Fruit fly (Drosophila melanogaster) whole organism, prepupa: ENCODE measurements around the gene CG45218.

ENCODE experiments used
- CG10631 ChIP-seq: fragments of 200-800 bp; sonication (Bioruptor generic); optimal IDR thresholded peaks from 2 replicates; lab custom pipeline; 2016; ENCODE audit warnings: missing biosample characterization, missing genetic modification characterization
- CG11294 ChIP-seq: fragments of 200-800 bp; sonication (Bioruptor generic); IDR thresholded peaks from 2 replicates; pipeline ENCODE4 v1.3.6; 2022; ENCODE audit warnings: missing biosample characterization, missing genetic modification characterization
- CG11762 ChIP-seq: fragments of 200-800 bp; sonication (Bioruptor generic); optimal IDR thresholded peaks from 3 replicates; lab custom pipeline; 2016; ENCODE audit warnings: missing biosample characterization, missing genetic modification characterization; ENCODE audit not compliant: insufficient read depth
- CG11902 ChIP-seq: fragments of 200-800 bp; sonication (Bioruptor generic); optimal IDR thresholded peaks from 3 replicates; lab custom pipeline; 2016; ENCODE audit warnings: missing biosample characterization, missing genetic modification characterization
- CG15336 ChIP-seq: fragments of 200-800 bp; sonication (Bioruptor generic); IDR thresholded peaks from 2 replicates; pipeline ENCODE4 v1.3.6; 2022; ENCODE audit warnings: missing biosample characterization, missing genetic modification characterization
- CG1621 ChIP-seq: fragments of 200-800 bp; sonication (Bioruptor generic); optimal IDR thresholded peaks from 3 replicates; lab custom pipeline; 2018; ENCODE audit warnings: missing biosample characterization, mild to moderate bottlenecking, missing genetic modification characterization
- CG16779 ChIP-seq: fragments of 200-800 bp; sonication (Bioruptor generic); optimal IDR thresholded peaks from 3 replicates; lab custom pipeline; 2017; ENCODE audit warnings: missing biosample characterization, mild to moderate bottlenecking, missing genetic modification characterization
- CG3032 ChIP-seq: fragments of 200-800 bp; optimal IDR thresholded peaks from 2 replicates; lab custom pipeline; 2019; ENCODE audit warnings: missing biosample characterization, mild to moderate bottlenecking, missing genetic modification characterization, moderate library complexity
- CG31627 ChIP-seq: fragments of 200-800 bp; sonication (Bioruptor generic); optimal IDR thresholded peaks from 3 replicates; lab custom pipeline; 2016; ENCODE audit warnings: missing biosample characterization, missing genetic modification characterization
- CG32006 ChIP-seq: fragments of 200-800 bp; sonication (Bioruptor generic); optimal IDR thresholded peaks from 3 replicates; lab custom pipeline; 2017; ENCODE audit warnings: missing biosample characterization, mild to moderate bottlenecking, missing genetic modification characterization
- CG34406 ChIP-seq: fragments of 200-800 bp; sonication (Bioruptor generic); optimal IDR thresholded peaks from 3 replicates; lab custom pipeline; 2016; ENCODE audit warnings: missing biosample characterization, missing genetic modification characterization
- CG3919 ChIP-seq: fragments of 200-800 bp; sonication (Bioruptor generic); optimal IDR thresholded peaks from 3 replicates; lab custom pipeline; 2016; ENCODE audit warnings: missing biosample characterization, missing genetic modification characterization
- CG4318 ChIP-seq: fragments of 200-800 bp; sonication (Bioruptor generic); optimal IDR thresholded peaks from 3 replicates; lab custom pipeline; 2017; ENCODE audit warnings: missing biosample characterization, mild to moderate bottlenecking, missing genetic modification characterization
- CG6276 ChIP-seq: fragments of 200-800 bp; sonication (Bioruptor generic); optimal IDR thresholded peaks from 2 replicates; lab custom pipeline; 2017; ENCODE audit warnings: missing biosample characterization, mild to moderate bottlenecking, missing genetic modification characterization
- CG6792 ChIP-seq: fragments of 200-800 bp; sonication (Bioruptor generic); optimal IDR thresholded peaks from 3 replicates; lab custom pipeline; 2016; ENCODE audit warnings: missing biosample characterization, missing genetic modification characterization
- CG6808 ChIP-seq: fragments of 200-800 bp; sonication (Bioruptor generic); optimal IDR thresholded peaks from 3 replicates; lab custom pipeline; 2017; ENCODE audit warnings: missing biosample characterization, missing genetic modification characterization, mild to moderate bottlenecking, moderate library complexity, missing genetic modification reagents
- CG7368 ChIP-seq: fragments of 200-800 bp; sonication (Bioruptor generic); optimal IDR thresholded peaks from 3 replicates; lab custom pipeline; 2016; ENCODE audit warnings: missing biosample characterization, missing genetic modification characterization
- CG8119 ChIP-seq: fragments of 200-800 bp; sonication (Bioruptor generic); IDR thresholded peaks from 3 replicates; pipeline ENCODE4 v1.3.6; 2022; ENCODE audit warnings: missing biosample characterization, missing genetic modification characterization
- CG8319 ChIP-seq: fragments of 200-800 bp; sonication (Bioruptor generic); optimal IDR thresholded peaks from 3 replicates; lab custom pipeline; 2016; ENCODE audit warnings: missing biosample characterization, missing genetic modification characterization
- CG8632 ChIP-seq: fragments of 200-800 bp; sonication (Bioruptor generic); optimal IDR thresholded peaks from 3 replicates; lab custom pipeline; 2016; ENCODE audit warnings: missing biosample characterization, missing genetic modification characterization
- CG9139 ChIP-seq: fragments of 200-800 bp; sonication (Bioruptor generic); optimal IDR thresholded peaks from 3 replicates; lab custom pipeline; 2017; ENCODE audit warnings: missing biosample characterization, mild to moderate bottlenecking, missing genetic modification characterization
- Eip75B ChIP-seq: fragments of 200-800 bp; sonication (Bioruptor generic); optimal IDR thresholded peaks from 3 replicates; lab custom pipeline; 2016; ENCODE audit warnings: missing biosample characterization, missing genetic modification characterization
- Eip78C ChIP-seq: fragments of 200-800 bp; sonication (Bioruptor generic); peaks from one replicate; lab custom pipeline; 2016; ENCODE audit warnings: missing biosample characterization, missing genetic modification characterization
- Eip93F ChIP-seq: fragments of 200-800 bp; sonication (Bioruptor generic); optimal IDR thresholded peaks from 2 replicates; lab custom pipeline; 2016; ENCODE audit warnings: missing biosample characterization, mild to moderate bottlenecking, missing genetic modification characterization
- Ets21C ChIP-seq: fragments of 200-800 bp; sonication (Bioruptor generic); optimal IDR thresholded peaks from 3 replicates; lab custom pipeline; 2016; ENCODE audit warnings: missing biosample characterization, missing genetic modification characterization
- Ets96B ChIP-seq: fragments of 200-800 bp; optimal IDR thresholded peaks from 2 replicates; lab custom pipeline; 2019; ENCODE audit warnings: missing biosample characterization, mild to moderate bottlenecking, missing genetic modification characterization, moderate library complexity
- Hr38 ChIP-seq: sonication (Bioruptor generic); optimal IDR thresholded peaks from 2 replicates; lab custom pipeline; 2016; ENCODE audit warnings: missing biosample characterization, missing genetic modification characterization
- Hr39 ChIP-seq: fragments of 200-800 bp; sonication (Bioruptor generic); optimal IDR thresholded peaks from 2 replicates; lab custom pipeline; 2016; ENCODE audit warnings: missing biosample characterization, missing genetic modification characterization
- Smox ChIP-seq: fragments of 200-800 bp; sonication (Bioruptor generic); optimal IDR thresholded peaks from 3 replicates; lab custom pipeline; 2016; ENCODE audit warnings: missing biosample characterization, missing genetic modification characterization
- Sox102F ChIP-seq: fragments of 200-800 bp; sonication (Bioruptor generic); optimal IDR thresholded peaks from 2 replicates; lab custom pipeline; 2016; ENCODE audit warnings: missing biosample characterization, mild to moderate bottlenecking, missing genetic modification characterization
- Sox14 ChIP-seq: fragments of 200-800 bp; sonication (Bioruptor generic); optimal IDR thresholded peaks from 3 replicates; lab custom pipeline; 2016; ENCODE audit warnings: missing biosample characterization, missing genetic modification characterization
- Sox15 ChIP-seq: fragments of 200-800 bp; sonication (Bioruptor generic); optimal IDR thresholded peaks from 3 replicates; lab custom pipeline; 2016; ENCODE audit warnings: missing biosample characterization, missing genetic modification characterization
- cyc ChIP-seq: fragments of 200-800 bp; sonication (Bioruptor generic); optimal IDR thresholded peaks from 3 replicates; lab custom pipeline; 2016; ENCODE audit warnings: missing biosample characterization, missing genetic modification characterization
- dsx ChIP-seq: fragments of 200-800 bp; optimal IDR thresholded peaks from 3 replicates; lab custom pipeline; 2019; ENCODE audit warnings: missing biosample characterization, mild to moderate bottlenecking, missing genetic modification characterization, moderate library complexity; ENCODE audit not compliant: poor library complexity, severe bottlenecking
- eg ChIP-seq: fragments of 200-800 bp; sonication (Bioruptor generic); IDR thresholded peaks from 3 replicates; pipeline ENCODE4 v1.3.6; 2022; ENCODE audit warnings: missing biosample characterization, missing genetic modification characterization
- fd59A ChIP-seq: fragments of 200-800 bp; sonication (Bioruptor generic); optimal IDR thresholded peaks from 2 replicates; lab custom pipeline; 2017; ENCODE audit warnings: missing biosample characterization, mild to moderate bottlenecking, missing genetic modification characterization, missing genetic modification reagents
- fkh ChIP-seq: fragments of 200-800 bp; sonication (Bioruptor generic); optimal IDR thresholded peaks from 3 replicates; lab custom pipeline; 2017; ENCODE audit warnings: missing biosample characterization, mild to moderate bottlenecking, missing genetic modification characterization, moderate library complexity
- lz ChIP-seq: fragments of 200-800 bp; sonication (Bioruptor generic); optimal IDR thresholded peaks from 3 replicates; lab custom pipeline; 2016; ENCODE audit warnings: missing biosample characterization, missing genetic modification characterization
- salr ChIP-seq, 2 experiments: fragments of 200-800 bp; sonication (Bioruptor generic); optimal IDR thresholded peaks; 3 replicates each; lab custom pipeline; 2016 to 2018; ENCODE audit warnings: missing biosample characterization in 2 of 2, missing genetic modification characterization in 2 of 2, mild to moderate bottlenecking in 1 of 2
- ss ChIP-seq, 2 experiments: fragments of 200-800 bp; sonication (Bioruptor generic); optimal IDR thresholded peaks; 2 replicates in 1 of 2; 3 replicates in 1 of 2; lab custom pipeline; 2017 to 2018; ENCODE audit warnings: mild to moderate bottlenecking in 2 of 2, missing biosample characterization in 2 of 2, missing genetic modification characterization in 2 of 2, moderate library complexity in 1 of 2
- svp ChIP-seq: fragments of 200-800 bp; sonication (Bioruptor generic); peaks from one replicate; lab custom pipeline; 2016; ENCODE audit warnings: missing biosample characterization, missing genetic modification characterization
- topi ChIP-seq: fragments of 200-800 bp; sonication (Bioruptor generic); optimal IDR thresholded peaks from 3 replicates; lab custom pipeline; 2016; ENCODE audit warnings: missing biosample characterization, missing genetic modification characterization
- vri ChIP-seq: fragments of 200-800 bp; sonication (Bioruptor generic); optimal IDR thresholded peaks from 3 replicates; lab custom pipeline; 2016; ENCODE audit warnings: missing biosample characterization, mild to moderate bottlenecking, missing genetic modification characterization

Gene CG45218

DNA sequence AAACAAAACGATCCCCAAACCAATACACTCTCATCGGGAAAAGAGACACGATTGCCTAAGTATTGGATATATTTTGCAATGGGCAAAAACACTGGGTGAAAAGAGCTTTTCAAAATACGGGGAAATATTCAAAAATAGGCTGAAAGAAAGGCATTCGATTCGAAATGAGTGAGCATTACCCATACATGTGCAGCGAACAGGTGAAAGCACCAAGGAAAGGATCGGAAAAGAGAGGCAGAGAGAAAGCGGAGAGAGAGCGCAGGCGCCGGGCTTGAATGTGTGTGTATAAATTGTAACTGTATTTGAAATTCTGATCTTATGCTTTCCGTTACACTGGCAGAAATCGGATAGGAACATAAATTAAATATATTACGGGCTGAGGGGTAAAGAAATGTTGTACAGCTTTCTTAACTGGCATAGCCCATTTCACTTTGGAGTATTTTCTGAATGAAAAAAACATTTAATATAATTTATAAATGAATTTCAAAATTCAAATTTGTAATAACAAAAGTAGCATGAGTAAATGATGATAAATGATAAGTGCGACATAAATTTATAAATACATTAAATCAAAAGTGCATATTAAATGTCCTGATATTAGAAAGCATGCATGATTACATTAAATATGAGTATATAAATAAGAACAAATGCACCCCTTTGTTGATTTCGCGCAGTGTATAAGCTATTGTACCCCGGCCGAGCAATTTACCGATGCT lies 9.8 kb downstream of the CG45218 start (continued):
- TF ChIP-seq CG8632 (GFP tag; lab: Kevin White, UChicago) (peak; percentile 66), CG3032 (tag; lab: Kevin White, UChicago) (peak; percentile 18), CG6792 (GFP tag; lab: Kevin White, UChicago) (peak; percentile 63), eg (GFP tag; lab: Robert Waterston, UW) (peak; percentile 33; the same call in 1 of the 3 replicates), Eip93F (peak; percentile 70), Ets96B (tag; lab: Kevin White, UChicago) (peak; percentile 9), CG16779 (tag; lab: Kevin White, UChicago) (no peak), CG8319 (peak; percentile 54), salr (GFP tag; optimal IDR thresholded peaks at IDR 0.05; lab: Kevin White, UChicago) (peak in 1 of 2 experiments; percentile 78), CG10631 (GFP tag; lab: Kevin White, UChicago) (peak; percentile 69), fkh (GFP tag; lab: Kevin White, UChicago) (peak; percentile 46), CG11902 (GFP tag; lab: Kevin White, UChicago) (peak; percentile 39), dsx (GFP tag; lab: Kevin White, UChicago) (peak; percentile 15), CG15336 (GFP tag; lab: Robert Waterston, UW) (peak; percentile 54; the same call in 1 of the 2 replicates), ss (GFP tag; optimal IDR thresholded peaks at IDR 0.05; lab: Kevin White, UChicago) (peak; percentile 4 to 33), Eip75B (GFP tag; lab: Kevin White, UChicago) (peak; percentile 58), CG32006 (peak; percentile 78), CG11294 (no peak), lz (peak; percentile 76), Ets21C (GFP tag; lab: Kevin White, UChicago) (peak; percentile 52), Sox102F (GFP tag; lab: Kevin White, UChicago) (peak; percentile 78), CG7368 (GFP tag; lab: Kevin White, UChicago) (peak; percentile 27), Hr38 (GFP tag; lab: Kevin White, UChicago) (no peak), Smox (GFP tag; lab: Kevin White, UChicago) (peak; percentile 73), CG9139 (GFP tag; lab: Kevin White, UChicago) (no peak), CG34406 (GFP tag; lab: Kevin White, UChicago) (peak; percentile 76), topi (peak; percentile 73), CG11762 (GFP tag; lab: Kevin White, UChicago) (peak; percentile 9), CG4318 (GFP tag; lab: Kevin White, UChicago) (peak; percentile 33), Sox15 (GFP tag; lab: Kevin White, UChicago) (peak; percentile 47), CG3919 (GFP tag; lab: Kevin White, UChicago) (peak; percentile 60), fd59A (GFP tag; lab: Kevin White, UChicago) (no peak), CG31627 (GFP tag; lab: Kevin White, UChicago) (peak; percentile 48), Hr39 (GFP tag; lab: Kevin White, UChicago) (peak; percentile 48)

DNA sequence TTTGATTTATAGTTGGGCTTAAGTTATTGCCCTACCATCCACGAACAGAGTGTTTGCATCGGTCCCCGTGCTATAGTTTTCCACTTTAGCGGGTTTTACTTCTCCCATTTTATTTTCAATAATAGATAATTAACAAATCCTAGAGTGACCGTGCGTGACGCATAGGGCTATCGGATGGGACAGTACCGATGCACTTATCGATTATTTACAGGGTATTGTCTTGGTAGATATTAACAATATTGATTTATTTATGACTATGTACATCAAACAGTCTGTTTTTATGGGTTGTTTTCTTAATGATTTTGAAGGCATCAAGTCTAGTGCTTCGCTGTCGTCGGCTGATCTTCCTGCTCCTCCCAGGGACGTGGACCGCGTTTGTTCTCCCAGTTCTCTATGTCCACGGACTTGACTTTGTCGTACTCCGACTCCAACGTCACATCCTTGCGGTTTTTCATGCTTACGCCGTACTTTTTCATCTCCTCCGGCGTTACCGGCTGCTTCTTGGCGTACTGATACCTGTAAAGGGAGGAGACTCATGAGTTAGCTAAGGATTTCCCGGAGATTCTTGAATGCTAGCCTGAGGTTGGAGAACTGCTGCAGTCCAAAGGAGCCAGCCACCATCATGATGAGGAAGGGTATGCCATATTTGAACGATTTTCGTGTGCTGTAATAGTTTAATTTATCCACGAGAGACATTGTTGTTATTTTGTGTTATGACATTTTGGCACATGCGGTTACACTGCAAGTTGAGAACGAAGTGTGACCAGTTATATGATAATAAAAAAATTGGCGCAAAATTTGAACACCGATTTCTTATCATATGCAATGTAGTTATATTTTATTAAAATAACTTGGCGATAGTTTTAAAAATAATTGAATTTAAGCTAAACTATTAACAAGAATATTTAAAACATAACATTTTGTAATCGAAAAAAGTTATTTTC lies 12.4 kb downstream of the CG45218 start, which contains the start of the genes MRG15 and Tm1:
Gene MRG15 (minus strand): TSS at position 184 of the 944 bp plus-strand sequence.
Gene Tm1 (plus strand): TSS at position 295 of the 944 bp plus-strand sequence.
- TF ChIP-seq CG10631 (GFP tag; lab: Kevin White, UChicago) (no peak), dsx (GFP tag; lab: Kevin White, UChicago) (peak; percentile 91), fkh (GFP tag; lab: Kevin White, UChicago) (peak; percentile 31), CG4318 (GFP tag; lab: Kevin White, UChicago) (no peak), CG32006 (no peak), CG6808 (GFP tag; lab: Kevin White, UChicago) (no peak), CG1621 (tag; lab: Kevin White, UChicago) (no peak), Eip78C (GFP tag; lab: Kevin White, UChicago) (peak; percentile 56), Sox14 (GFP tag; lab: Kevin White, UChicago) (peak; percentile 10), cyc (no peak), Hr39 (GFP tag; lab: Kevin White, UChicago) (peak; percentile 1), CG6276 (GFP tag; lab: Kevin White, UChicago) (no peak), Sox15 (GFP tag; lab: Kevin White, UChicago) (no peak), Eip75B (GFP tag; lab: Kevin White, UChicago) (no peak), svp (GFP tag; lab: Kevin White, UChicago) (peak; percentile 10), CG3032 (tag; lab: Kevin White, UChicago) (no peak), CG31627 (GFP tag; lab: Kevin White, UChicago) (no peak), vri (GFP tag; lab: Kevin White, UChicago) (peak; percentile 57), CG8119 (GFP tag; lab: Robert Waterston, UW) (no peak)
